Fruit fly (Drosophila melanogaster) whole organism, pupa: ENCODE data around the gene CG10226.

Source experiments
- CG10348 ChIP-seq: fragments of 200-800 bp; sonication (Bioruptor generic); IDR thresholded peaks from 2 replicates; pipeline ENCODE4 v1.3.6; 2022; ENCODE audit warnings: missing biosample characterization, missing genetic modification characterization
- CG12605 ChIP-seq: fragments of 200-800 bp; sonication (Bioruptor generic); IDR thresholded peaks from 2 replicates; pipeline ENCODE4 v1.3.6; 2022; ENCODE audit warnings: missing biosample characterization, missing genetic modification characterization
- CG13204 ChIP-seq: fragments of 200-800 bp; sonication (Bioruptor generic); optimal IDR thresholded peaks from 2 replicates; lab custom pipeline; 2018; ENCODE audit warnings: missing biosample characterization, mild to moderate bottlenecking, missing genetic modification characterization, moderate library complexity
- CG14655 ChIP-seq: fragments of 200-800 bp; sonication (Bioruptor generic); optimal IDR thresholded peaks from 3 replicates; lab custom pipeline; 2017; ENCODE audit warnings: mild to moderate bottlenecking, missing biosample characterization, missing genetic modification reagents, missing genetic modification characterization
- CG15710 ChIP-seq: fragments of 200-800 bp; sonication (Bioruptor generic); optimal IDR thresholded peaks from 2 replicates; lab custom pipeline; 2018; ENCODE audit warnings: missing biosample characterization, mild to moderate bottlenecking, missing genetic modification characterization, moderate library complexity
- CG17806 ChIP-seq: fragments of 200-800 bp; sonication (Bioruptor generic); optimal IDR thresholded peaks from 2 replicates; lab custom pipeline; 2018; ENCODE audit warnings: missing biosample characterization, mild to moderate bottlenecking, missing genetic modification characterization, moderate library complexity
- CG32121 ChIP-seq: fragments of 200-800 bp; sonication (Bioruptor generic); IDR thresholded peaks from 2 replicates; pipeline ENCODE4 v1.3.6; 2022; ENCODE audit warnings: missing biosample characterization, missing genetic modification characterization
- CG4496 ChIP-seq: fragments of 200-800 bp; sonication (Bioruptor generic); IDR thresholded peaks from 3 replicates; pipeline ENCODE4 v1.3.6; 2022; ENCODE audit warnings: missing biosample characterization, missing genetic modification characterization
- CG8159 ChIP-seq: fragments of 200-800 bp; sonication (Bioruptor generic); optimal IDR thresholded peaks from 3 replicates; lab custom pipeline; 2018; ENCODE audit warnings: missing biosample characterization, mild to moderate bottlenecking, missing genetic modification characterization, moderate library complexity
- CG8301 ChIP-seq: fragments of 200-800 bp; sonication (Bioruptor generic); optimal IDR thresholded peaks from 2 replicates; lab custom pipeline; 2018; ENCODE audit warnings: missing biosample characterization, mild to moderate bottlenecking, missing genetic modification characterization
- CG9948 ChIP-seq: fragments of 200-800 bp; sonication (Bioruptor generic); optimal IDR thresholded peaks from 2 replicates; lab custom pipeline; 2018; ENCODE audit warnings: missing biosample characterization, mild to moderate bottlenecking, missing genetic modification characterization, moderate library complexity
- D1 ChIP-seq: fragments of 200-800 bp; sonication (Bioruptor generic); optimal IDR thresholded peaks from 2 replicates; lab custom pipeline; 2018; ENCODE audit warnings: missing biosample characterization, mild to moderate bottlenecking, missing genetic modification characterization, moderate library complexity
- EcR ChIP-seq: fragments of 200-800 bp; sonication (Bioruptor generic); optimal IDR thresholded peaks from 3 replicates; lab custom pipeline; 2019; ENCODE audit warnings: missing biosample characterization, missing genetic modification characterization, mild to moderate bottlenecking, moderate library complexity, missing genetic modification reagents
- Ets98B ChIP-seq: fragments of 200-800 bp; sonication (Bioruptor generic); IDR thresholded peaks from 2 replicates; pipeline ENCODE4 v1.3.6; 2022; ENCODE audit warnings: missing biosample characterization, missing genetic modification characterization
- Pif1A ChIP-seq: fragments of 200-800 bp; sonication (Bioruptor generic); optimal IDR thresholded peaks from 3 replicates; lab custom pipeline; 2016; ENCODE audit warnings: missing biosample characterization, missing genetic modification characterization
- Pif1B ChIP-seq: fragments of 200-800 bp; sonication (Bioruptor generic); optimal IDR thresholded peaks from 3 replicates; lab custom pipeline; 2016; ENCODE audit warnings: missing biosample characterization, missing genetic modification characterization
- fd96Ca ChIP-seq: fragments of 200-800 bp; sonication (Bioruptor generic); IDR thresholded peaks from 3 replicates; pipeline ENCODE4 v1.3.6; 2022; ENCODE audit warnings: missing biosample characterization, missing genetic modification characterization
- gl ChIP-seq: fragments of 200-800 bp; sonication (Bioruptor generic); optimal IDR thresholded peaks from 2 replicates; lab custom pipeline; 2018; ENCODE audit warnings: missing biosample characterization, mild to moderate bottlenecking, missing genetic modification characterization
- rn ChIP-seq: fragments of 200-800 bp; sonication (Bioruptor generic); IDR thresholded peaks from 2 replicates; pipeline ENCODE4 v1.3.6; 2022; ENCODE audit warnings: missing biosample characterization, missing genetic modification characterization

The CG10226 gene

DNA sequence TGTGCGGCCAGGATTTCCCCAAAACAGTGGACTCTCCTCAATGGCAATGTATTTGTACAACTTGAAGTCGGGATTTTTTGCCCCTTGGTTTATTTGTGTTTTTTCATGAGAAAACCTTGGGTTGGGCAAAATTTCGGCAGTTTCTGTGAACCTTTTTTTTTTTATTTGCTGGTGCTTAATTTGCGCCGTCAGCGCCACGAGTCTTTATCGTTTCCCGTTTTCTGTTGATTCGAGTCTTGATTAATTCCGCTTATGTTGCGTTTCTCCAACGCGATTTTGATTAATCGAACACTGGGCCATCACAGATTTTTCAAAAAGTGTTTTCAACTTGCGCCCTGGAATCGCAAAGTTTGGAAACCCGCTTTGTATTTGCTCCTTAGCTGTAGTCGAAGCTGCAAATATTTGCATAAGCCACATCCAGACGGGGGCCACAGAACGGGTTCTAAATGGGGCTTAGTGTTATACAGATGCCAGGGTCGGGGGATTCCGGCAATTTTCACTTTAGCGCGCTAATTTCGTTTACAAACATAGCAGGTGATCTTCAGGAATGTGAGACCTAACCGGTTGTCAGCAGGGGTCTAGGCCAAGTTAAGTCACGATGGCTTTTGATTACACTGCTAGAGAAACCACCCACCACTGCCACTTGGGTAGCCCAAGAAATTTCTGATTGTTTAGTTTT is 14.7 kb upstream of the CG10226 start:
- TF ChIP-seq CG8301 = peak; percentile 7
- TF ChIP-seq CG10348 (GFP tag; lab: Robert Waterston, UW) = no peak
- TF ChIP-seq, all 21 proteins: peak for 1

dm6 chr3L:6253730-6254129 is 13.9 kb upstream of the CG10226 start:
- TF ChIP-seq CG17806 (tag; lab: Kevin White, UChicago) (no peak), gl (tag; lab: Kevin White, UChicago) (no peak), Pif1B (GFP tag; lab: Kevin White, UChicago) (no peak), Ets98B (GFP tag; lab: Robert Waterston, UW) (no peak), EcR (GFP tag; lab: Kevin White, UChicago) (no peak), CG4496 (GFP tag; lab: Robert Waterston, UW) (no peak), CG14655 (GFP tag; lab: Kevin White, UChicago) (no peak), CG8301 (no peak), fd96Ca (GFP tag; lab: Robert Waterston, UW) (no peak)

DNA sequence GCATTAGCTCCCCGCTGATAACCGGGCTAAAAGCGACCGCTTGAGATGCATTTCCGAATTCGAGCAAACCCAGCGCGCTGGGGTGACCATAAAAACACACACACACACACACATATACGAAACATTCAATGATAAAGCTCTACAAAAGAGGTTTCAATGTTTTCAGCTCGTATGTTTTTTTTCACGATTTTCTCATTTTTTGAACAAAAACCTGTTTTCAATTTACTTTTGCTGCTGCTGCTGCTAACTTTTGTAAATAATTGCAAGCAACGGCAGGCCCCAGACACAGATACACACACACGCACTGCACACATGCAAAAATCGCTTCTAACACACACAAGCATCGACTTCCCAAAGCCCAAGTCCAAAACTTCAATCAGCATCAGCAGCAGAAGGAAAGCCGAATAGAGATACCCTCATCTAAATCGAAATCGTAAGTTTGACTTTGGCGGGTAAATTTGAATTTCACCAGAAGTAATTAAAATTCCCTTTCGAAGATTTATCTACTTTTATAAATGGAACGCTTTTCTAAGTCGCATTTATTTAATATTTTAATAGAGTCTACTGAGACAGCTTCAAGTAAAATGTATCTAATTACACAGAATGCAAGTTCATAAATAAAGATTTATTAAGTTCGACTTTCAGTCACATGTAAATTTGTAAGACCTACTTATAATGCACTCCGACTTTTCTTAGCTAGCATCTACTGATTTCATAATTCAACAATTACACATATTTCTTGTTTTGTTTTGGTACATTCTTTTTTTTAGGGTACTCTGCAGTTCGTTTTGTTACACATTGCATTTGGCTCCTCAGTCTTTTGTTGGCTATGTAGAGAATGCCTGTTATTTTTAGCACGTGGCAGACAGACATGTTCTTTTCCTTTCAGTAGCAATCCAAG is 9.6 kb upstream of the CG10226 start:
- TF ChIP-seq CG9948 (tag; lab: Kevin White, UChicago) (peak; percentile 2), Ets98B (GFP tag; lab: Robert Waterston, UW) (peak; percentile 68), CG13204 (GFP tag; lab: Kevin White, UChicago) (peak; percentile 37), CG12605 (GFP tag; lab: Robert Waterston, UW) (peak; percentile 71), CG15710 (no peak), CG14655 (GFP tag; lab: Kevin White, UChicago) (peak; percentile 39), CG8159 (tag; lab: Kevin White, UChicago) (no peak), fd96Ca (GFP tag; lab: Robert Waterston, UW) (peak; percentile 63; the same call in 2 of the 3 replicates), CG8301 (no peak), CG32121 (GFP tag; lab: Robert Waterston, UW) (peak; percentile 56; the same call in 1 of the 2 replicates), Pif1A (GFP tag; lab: Kevin White, UChicago) (peak; percentile 4), CG4496 (GFP tag; lab: Robert Waterston, UW) (peak; percentile 58; the same call in 2 of the 3 replicates)

DNA sequence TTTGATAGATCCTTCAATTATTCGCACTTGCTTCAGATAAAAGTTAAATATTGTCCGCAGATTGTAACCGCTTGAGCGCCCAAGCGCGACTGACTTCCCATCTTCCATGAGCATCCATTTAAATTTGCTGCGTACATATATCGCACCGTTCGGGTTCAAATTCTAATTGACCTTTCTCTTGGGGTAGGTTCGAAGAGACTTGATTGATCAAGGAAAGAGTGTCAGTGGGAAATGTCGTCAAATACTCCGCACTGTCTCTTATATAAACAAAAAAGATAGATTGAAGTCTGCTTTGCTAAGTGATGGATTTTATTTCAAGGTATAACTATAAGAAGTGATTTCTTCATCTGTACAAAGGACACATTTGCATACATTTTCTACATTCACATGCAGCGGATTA is 5.8 kb upstream of the CG10226 start, which contains the start of gene Mdr65:
TSS of gene Mdr65 (minus strand) at position 101 of the 400 bp plus-strand sequence.
- TF ChIP-seq rn (GFP tag; lab: Robert Waterston, UW) = no peak
- TF ChIP-seq Pif1A (GFP tag; lab: Kevin White, UChicago) = no peak
- no peak for TF ChIP-seq CG32121 (GFP tag; lab: Robert Waterston, UW)
- TF ChIP-seq CG10348 (GFP tag; lab: Robert Waterston, UW) = no peak
- no peak for TF ChIP-seq CG17806 (tag; lab: Kevin White, UChicago)
- no peak for TF ChIP-seq Ets98B (GFP tag; lab: Robert Waterston, UW)
- no peak for TF ChIP-seq CG12605 (GFP tag; lab: Robert Waterston, UW)

dm6 chr3L:6234035-6234434 is 5.8 kb downstream of the CG10226 start, which contains the start of gene CG42714:
Gene CG42714 (minus strand): TSS chr3L:6234056.
- TF ChIP-seq CG12605 (GFP tag; lab: Robert Waterston, UW) (no peak), CG15710 (no peak), CG17806 (tag; lab: Kevin White, UChicago) (no peak), CG8159 (tag; lab: Kevin White, UChicago) (no peak), gl (tag; lab: Kevin White, UChicago) (no peak), Pif1A (GFP tag; lab: Kevin White, UChicago) (no peak), EcR (GFP tag; lab: Kevin White, UChicago) (no peak), CG32121 (GFP tag; lab: Robert Waterston, UW) (no peak), Pif1B (GFP tag; lab: Kevin White, UChicago) (no peak), CG10348 (GFP tag; lab: Robert Waterston, UW) (no peak), CG14655 (GFP tag; lab: Kevin White, UChicago) (no peak), D1 (tag; lab: Kevin White, UChicago) (no peak), CG8301 (no peak), CG9948 (tag; lab: Kevin White, UChicago) (no peak)
- TF ChIP-seq, all 21 proteins: peak for 0

- no peak for TF ChIP-seq CG8301
- no peak for TF ChIP-seq Ets98B (GFP tag; lab: Robert Waterston, UW)
- TF ChIP-seq rn (GFP tag; lab: Robert Waterston, UW) = no peak
- no peak for TF ChIP-seq CG32121 (GFP tag; lab: Robert Waterston, UW)
- TF ChIP-seq Pif1A (GFP tag; lab: Kevin White, UChicago) = no peak
- no peak for TF ChIP-seq fd96Ca (GFP tag; lab: Robert Waterston, UW)
Measured at dm6 chr3L:6233281-6233680, 6.6 kb downstream of the CG10226 start, which contains the start of gene BG642312. Gene BG642312 (minus strand): TSS chr3L:6233381.
